Fruit fly (Drosophila melanogaster) whole organism, embryonic: Measurements from ENCODE around the gene Twdlalpha.

Experiments used
- ATbp ChIP-seq: fragments of 200-800 bp; sonication (Bioruptor generic); optimal IDR thresholded peaks from 2 replicates; lab custom pipeline; 2017; ENCODE audit warnings: missing biosample characterization, mild to moderate bottlenecking, missing genetic modification characterization, missing genetic modification reagents
- Ada2b ChIP-seq: fragments of 200-800 bp; sonication (Bioruptor generic); IDR thresholded peaks from 2 replicates; pipeline ENCODE4 v1.3.6; 2022; ENCODE audit warnings: missing biosample characterization, missing genetic modification characterization
- Aef1 ChIP-seq: fragments of 200-800 bp; sonication (Bioruptor generic); IDR thresholded peaks from 3 replicates; pipeline ENCODE4 v1.3.6; 2022; ENCODE audit warnings: missing biosample characterization, missing genetic modification characterization
- Antp ChIP-seq: fragments of 200-800 bp; sonication (Bioruptor generic); optimal IDR thresholded peaks from 3 replicates; lab custom pipeline; 2016; ENCODE audit warnings: missing biosample characterization, missing genetic modification characterization
- B-H1 ChIP-seq: fragments of 200-800 bp; sonication (Bioruptor generic); IDR thresholded peaks from 3 replicates; pipeline ENCODE4 v1.3.6; 2022; ENCODE audit warnings: missing biosample characterization, missing genetic modification characterization
- BtbVII ChIP-seq: fragments of 200-800 bp; sonication (Bioruptor generic); optimal IDR thresholded peaks from 3 replicates; lab custom pipeline; 2017; ENCODE audit warnings: missing biosample characterization, mild to moderate bottlenecking, missing genetic modification characterization
- C15 ChIP-seq: fragments of 200-800 bp; sonication (Bioruptor generic); IDR thresholded peaks from 3 replicates; pipeline ENCODE4 v1.3.6; 2022; ENCODE audit warnings: missing biosample characterization, missing genetic modification characterization
- CG12236 ChIP-seq: fragments of 200-800 bp; sonication (Bioruptor generic); optimal IDR thresholded peaks from 2 replicates; lab custom pipeline; 2016; ENCODE audit warnings: missing biosample characterization, missing genetic modification characterization
- CG13894 ChIP-seq: fragments of 200-800 bp; sonication (Bioruptor generic); optimal IDR thresholded peaks from 3 replicates; lab custom pipeline; 2018; ENCODE audit warnings: missing biosample characterization, mild to moderate bottlenecking, missing genetic modification characterization, moderate library complexity
- CG14710 ChIP-seq: fragments of 200-800 bp; sonication (Bioruptor generic); optimal IDR thresholded peaks from 3 replicates; lab custom pipeline; 2019; ENCODE audit warnings: missing biosample characterization, mild to moderate bottlenecking, missing genetic modification characterization, moderate library complexity
- CG15269 ChIP-seq: fragments of 200-800 bp; sonication (Bioruptor generic); optimal IDR thresholded peaks from 2 replicates; lab custom pipeline; 2018; ENCODE audit warnings: missing biosample characterization, mild to moderate bottlenecking, missing genetic modification characterization, moderate library complexity
- CG16779 ChIP-seq: fragments of 200-800 bp; sonication (Bioruptor generic); IDR thresholded peaks from 2 replicates; pipeline ENCODE4 v1.3.6; 2022; ENCODE audit warnings: missing biosample characterization, missing genetic modification characterization
- CG16813 ChIP-seq: fragments of 200-800 bp; sonication (Bioruptor generic); IDR thresholded peaks from 3 replicates; pipeline ENCODE4 v1.3.6; 2022; ENCODE audit warnings: missing biosample characterization, missing genetic modification characterization; ENCODE audit not compliant: partially characterized antibody
- CG17568 ChIP-seq: fragments of 200-800 bp; sonication (Bioruptor generic); optimal IDR thresholded peaks from 2 replicates; lab custom pipeline; 2018; ENCODE audit warnings: missing biosample characterization, mild to moderate bottlenecking, missing genetic modification characterization, moderate library complexity
- CG32532 ChIP-seq: fragments of 200-800 bp; sonication (Bioruptor generic); IDR thresholded peaks from 2 replicates; pipeline ENCODE4 v1.3.6; 2022; ENCODE audit warnings: missing biosample characterization, missing genetic modification characterization
- CG34422 ChIP-seq: fragments of 200-800 bp; sonication (Bioruptor generic); IDR thresholded peaks from 3 replicates; pipeline ENCODE4 v1.3.6; 2022; ENCODE audit warnings: missing biosample characterization, missing genetic modification characterization
- CG4730 ChIP-seq: fragments of 200-800 bp; sonication (Bioruptor generic); IDR thresholded peaks from 2 replicates; pipeline ENCODE4 v1.3.6; 2022; ENCODE audit warnings: missing biosample characterization, missing genetic modification characterization
- CG7357 ChIP-seq: fragments of 200-800 bp; sonication (Bioruptor generic); IDR thresholded peaks from 3 replicates; pipeline ENCODE4 v1.3.6; 2022; ENCODE audit warnings: missing biosample characterization, missing genetic modification characterization
- CG7786 ChIP-seq: fragments of 200-800 bp; sonication (Bioruptor generic); optimal IDR thresholded peaks from 2 replicates; lab custom pipeline; 2016; ENCODE audit warnings: missing biosample characterization, missing genetic modification characterization
- CG7839 ChIP-seq: fragments of 200-800 bp; sonication (Bioruptor generic); optimal IDR thresholded peaks from 3 replicates; lab custom pipeline; 2018; ENCODE audit warnings: missing biosample characterization, mild to moderate bottlenecking, missing genetic modification characterization, moderate library complexity
- CG7963 ChIP-seq: fragments of 200-800 bp; sonication (Bioruptor generic); IDR thresholded peaks from 3 replicates; pipeline ENCODE4 v1.3.6; 2022; ENCODE audit warnings: missing biosample characterization, missing genetic modification characterization; ENCODE audit not compliant: partially characterized antibody
- CG8944 ChIP-seq: fragments of 200-800 bp; sonication (Bioruptor generic); optimal IDR thresholded peaks from 3 replicates; lab custom pipeline; 2016; ENCODE audit warnings: missing biosample characterization, missing genetic modification characterization
- Gug ChIP-seq: fragments of 200-800 bp; sonication (Bioruptor generic); IDR thresholded peaks from 4 replicates; pipeline ENCODE4 v1.3.6; 2022; ENCODE audit warnings: missing biosample characterization, missing genetic modification characterization
- HmgZ ChIP-seq: fragments of 200-800 bp; sonication (Bioruptor generic); optimal IDR thresholded peaks from 2 replicates; lab custom pipeline; 2018; ENCODE audit warnings: missing biosample characterization, mild to moderate bottlenecking, missing genetic modification characterization
- NC2α ChIP-seq: fragments of 200-800 bp; sonication (Bioruptor generic); optimal IDR thresholded peaks from 2 replicates; lab custom pipeline; 2016; ENCODE audit warnings: missing biosample characterization, missing genetic modification characterization
- Nf-YB ChIP-seq: fragments of 200-800 bp; sonication (Bioruptor generic); optimal IDR thresholded peaks from 3 replicates; lab custom pipeline; 2019; ENCODE audit warnings: missing biosample characterization, mild to moderate bottlenecking, missing genetic modification characterization, moderate library complexity
- Oaz ChIP-seq: fragments of 200-800 bp; sonication (Bioruptor generic); IDR thresholded peaks from 2 replicates; pipeline ENCODE4 v1.3.6; 2022; ENCODE audit warnings: missing biosample characterization, missing genetic modification characterization
- Optix ChIP-seq: fragments of 200-800 bp; sonication (Bioruptor generic); IDR thresholded peaks from 3 replicates; pipeline ENCODE4 v1.3.6; 2022; ENCODE audit warnings: missing biosample characterization, missing genetic modification characterization
- Usf ChIP-seq: fragments of 200-800 bp; sonication (Bioruptor generic); optimal IDR thresholded peaks from 2 replicates; lab custom pipeline; 2017; ENCODE audit warnings: missing genotype, missing biosample characterization, missing genetic modification characterization
- Vsx1 ChIP-seq: fragments of 200-800 bp; sonication (Bioruptor generic); optimal IDR thresholded peaks from 2 replicates; lab custom pipeline; 2017; ENCODE audit warnings: missing biosample characterization, mild to moderate bottlenecking, missing genetic modification characterization, missing genetic modification reagents
- dimm ChIP-seq: fragments of 200-800 bp; sonication (Bioruptor generic); IDR thresholded peaks from 2 replicates; pipeline ENCODE4 v1.3.6; 2022; ENCODE audit warnings: missing biosample characterization, missing genetic modification characterization
- dm ChIP-seq: fragments of 200-800 bp; sonication (Bioruptor generic); optimal IDR thresholded peaks from 3 replicates; lab custom pipeline; 2016; ENCODE audit warnings: missing biosample characterization, missing genetic modification characterization
- esg ChIP-seq: fragments of 200-800 bp; sonication (Bioruptor generic); conservative IDR thresholded peaks from 2 replicates; pipeline ENCODE4 v1.3.6; 2022; ENCODE audit warnings: missing biosample characterization, missing genetic modification characterization
- fd96Cb ChIP-seq: fragments of 200-800 bp; sonication (Bioruptor generic); optimal IDR thresholded peaks from 2 replicates; lab custom pipeline; 2018; ENCODE audit warnings: missing biosample characterization, mild to moderate bottlenecking, missing genetic modification characterization, moderate library complexity
- gem ChIP-seq: fragments of 200-800 bp; sonication (Bioruptor generic); optimal IDR thresholded peaks from 2 replicates; lab custom pipeline; 2019; ENCODE audit warnings: missing biosample characterization, mild to moderate bottlenecking, missing genetic modification characterization, moderate library complexity
- gro ChIP-seq: fragments of 200-800 bp; sonication (Bioruptor generic); optimal IDR thresholded peaks from 2 replicates; lab custom pipeline; 2016; ENCODE audit warnings: missing biosample characterization, missing genetic modification characterization
- gt ChIP-seq: fragments of 200-800 bp; sonication (Bioruptor generic); IDR thresholded peaks from 2 replicates; pipeline ENCODE4 v1.3.6; 2022; ENCODE audit warnings: missing biosample characterization, missing genetic modification characterization
- ind ChIP-seq: fragments of 200-800 bp; sonication (Bioruptor generic); optimal IDR thresholded peaks from 3 replicates; lab custom pipeline; 2016; ENCODE audit warnings: missing biosample characterization, missing genetic modification characterization
- lola ChIP-seq, 3 experiments: fragments of >200 bp in 2 of 3; fragments of 200-800 bp in 1 of 3; sonication (Bioruptor generic) in 1 of 3; optimal IDR thresholded peaks; 2 replicates each; lab custom pipeline; 2017 to 2019; ENCODE audit warnings: missing biosample characterization in 3 of 3, missing genetic modification characterization in 3 of 3, mild to moderate bottlenecking in 1 of 3, moderate library complexity in 1 of 3
- otp ChIP-seq: fragments of 200-800 bp; sonication (Bioruptor generic); IDR thresholded peaks from 3 replicates; pipeline ENCODE4, ENCODE4 v1.3.6; 2022; ENCODE audit warnings: missing biosample characterization, missing genetic modification characterization
- pan ChIP-seq, 4 experiments: fragments of >200 bp in 3 of 4; fragments of 200-800 bp in 1 of 4; sonication (Bioruptor generic) in 1 of 4; optimal IDR thresholded peaks in 3 of 4; IDR thresholded peaks in 1 of 4; 2 replicates each; pipeline versions ENCODE4 v1.3.6 to Lab custom; 2017 to 2022; ENCODE audit warnings: missing biosample characterization in 2 of 4, missing genetic modification characterization in 2 of 4, mixed read lengths in 1 of 4
- peb ChIP-seq: fragments of 200-800 bp; sonication (Bioruptor generic); IDR thresholded peaks from 2 replicates; pipeline ENCODE4 v1.3.6; 2022; ENCODE audit warnings: missing biosample characterization, missing genetic modification characterization
- rib ChIP-seq: fragments of 200-800 bp; sonication (Bioruptor generic); IDR thresholded peaks from 2 replicates; pipeline ENCODE4 v1.3.6; 2022; ENCODE audit warnings: missing biosample characterization, missing genetic modification characterization
- sim ChIP-seq: fragments of 200-800 bp; sonication (Bioruptor generic); IDR thresholded peaks from 2 replicates; pipeline ENCODE4 v1.3.6; 2022; ENCODE audit warnings: missing biosample characterization, missing genetic modification characterization
- sqz ChIP-seq: fragments of 200-800 bp; sonication (Bioruptor generic); optimal IDR thresholded peaks from 3 replicates; lab custom pipeline; 2018; ENCODE audit warnings: missing biosample characterization, mild to moderate bottlenecking, missing genetic modification characterization
- tin ChIP-seq: fragments of 200-800 bp; sonication (Bioruptor generic); optimal IDR thresholded peaks from 3 replicates; lab custom pipeline; 2016; ENCODE audit warnings: missing biosample characterization, missing genetic modification characterization
- toy ChIP-seq: fragments of 200-800 bp; sonication (Bioruptor generic); IDR thresholded peaks from 2 replicates; pipeline ENCODE4 v1.3.6; 2022; ENCODE audit warnings: missing biosample characterization, missing genetic modification characterization
- trh ChIP-seq: fragments of 200-800 bp; sonication (Bioruptor generic); optimal IDR thresholded peaks from 2 replicates; lab custom pipeline; 2016; ENCODE audit warnings: missing biosample characterization, missing genetic modification characterization
- z ChIP-seq: fragments of 200-800 bp; sonication (Bioruptor generic); IDR thresholded peaks from 3 replicates; pipeline ENCODE4 v1.3.6; 2022; ENCODE audit warnings: missing biosample characterization, missing genetic modification characterization

The Twdlalpha gene

dm6 chrX:16751579-16752156, 9.0 kb downstream of the Twdlalpha start, which contains the start of gene goe (continued):
- TF ChIP-seq sqz (GFP tag; lab: Kevin White, UChicago) = no peak
- TF ChIP-seq z (GFP tag; lab: Robert Waterston, UW) = no peak
- peak; percentile 80 for TF ChIP-seq CG7786 (GFP tag; lab: Kevin White, UChicago)
- TF ChIP-seq CG13894 (tag; lab: Kevin White, UChicago) = peak; percentile 70
- TF ChIP-seq Gug = peak; percentile 81
- no peak for TF ChIP-seq CG7357 (GFP tag; lab: Robert Waterston, UW)
- TF ChIP-seq Ada2b (GFP tag; lab: Robert Waterston, UW) = peak; percentile 57
- TF ChIP-seq CG16779 = peak; percentile 74; the same call in 1 of the 2 replicates
- TF ChIP-seq Nf-YB (GFP tag; lab: Kevin White, UChicago) = peak; percentile 47
- TF ChIP-seq rib (GFP tag; lab: Robert Waterston, UW) = no peak; the same call in 1 of the 2 replicates
- 0 out of 2 replicates have a peak, but pooled peaks have one; percentile 45 for TF ChIP-seq sim (GFP tag; lab: Robert Waterston, UW)
- TF ChIP-seq fd96Cb (tag; lab: Kevin White, UChicago) = peak; percentile 2
- no peak for TF ChIP-seq peb (GFP tag; lab: Robert Waterston, UW)
- peak; percentile 66 for TF ChIP-seq CG7839 (tag; lab: Kevin White, UChicago)
- peak; percentile 92 for TF ChIP-seq CG16813
- peak; percentile 73; the same call in 2 of the 3 replicates for TF ChIP-seq Optix
- peak; percentile 76 for TF ChIP-seq Aef1 (GFP tag; lab: Robert Waterston, UW)
- TF ChIP-seq CG7963 = peak; percentile 65; the same call in 1 of the 3 replicates
- peak; percentile 70 for TF ChIP-seq CG14710 (tag; lab: Kevin White, UChicago)
- TF ChIP-seq CG8944 (GFP tag; lab: Kevin White, UChicago) = peak; percentile 85
- peak; percentile 51; the same call in 1 of the 2 replicates for TF ChIP-seq toy (GFP tag; lab: Robert Waterston, UW)
- TF ChIP-seq Vsx1 (GFP tag; lab: Kevin White, UChicago) = peak; percentile 80
- TF ChIP-seq tin (GFP tag; lab: Kevin White, UChicago) = peak; percentile 72
- TF ChIP-seq lola (GFP tag; optimal IDR thresholded peaks at IDR 0.05; lab: Kevin White, UChicago) = peak in 1 of 3 experiments; percentile 28
- TF ChIP-seq otp (GFP tag; lab: Robert Waterston, UW) = peak; percentile 73; the same call in 2 of the 3 replicates
- TF ChIP-seq gt = peak; percentile 22; the same call in 1 of the 2 replicates
- TF ChIP-seq HmgZ (tag; lab: Kevin White, UChicago) = peak; percentile 88
- peak; percentile 94 for TF ChIP-seq gro (GFP tag; lab: Kevin White, UChicago)
- TF ChIP-seq ind (GFP tag; lab: Kevin White, UChicago) = peak; percentile 59
- peak; percentile 50 for TF ChIP-seq B-H1 (GFP tag; lab: Robert Waterston, UW)
- peak; percentile 84 for TF ChIP-seq Antp
- TF ChIP-seq BtbVII (GFP tag; lab: Kevin White, UChicago) = peak; percentile 40
- TF ChIP-seq dm (GFP tag; lab: Kevin White, UChicago) = peak; percentile 87
- peak; percentile 88 for TF ChIP-seq CG32532 (GFP tag; lab: Robert Waterston, UW)
- peak; percentile 72 for TF ChIP-seq trh
- TF ChIP-seq CG12236 (GFP tag; lab: Kevin White, UChicago) = peak; percentile 81
- TF ChIP-seq Oaz (GFP tag; lab: Robert Waterston, UW) = peak; percentile 71
- peak; percentile 69 for TF ChIP-seq gem (tag; lab: Kevin White, UChicago)
- TF ChIP-seq CG17568 = peak; percentile 83
- peak; percentile 24; the same call in 1 of the 2 replicates for TF ChIP-seq esg (GFP tag; lab: Robert Waterston, UW)
- peak; percentile 75 for TF ChIP-seq CG15269 (tag; lab: Kevin White, UChicago)
- peak; percentile 67 for TF ChIP-seq Usf (GFP tag; lab: Kevin White, UChicago)
- peak; percentile 75 for TF ChIP-seq CG34422 (GFP tag; lab: Robert Waterston, UW)
- peak; percentile 73 for TF ChIP-seq ATbp (GFP tag; lab: Kevin White, UChicago)
- TF ChIP-seq pan (optimal IDR thresholded peaks at IDR 0.05; lab: Kevin White, UChicago) = no peak
- TF ChIP-seq pan (GFP tag; optimal IDR thresholded peaks at IDR 0.05 in 1 of 2, IDR thresholded peaks at IDR 0.05 in 1 of 2) = peak in 1 of 2 experiments; percentile 79
- peak; percentile 54 for TF ChIP-seq CG4730
- peak; percentile 56 for TF ChIP-seq NC2α
- peak; percentile 69; the same call in 1 of the 3 replicates for TF ChIP-seq C15 (GFP tag; lab: Robert Waterston, UW)
- TF ChIP-seq dimm (GFP tag; lab: Robert Waterston, UW) = 0 out of 2 replicates have a peak, but pooled peaks have one; percentile 27
